Fruit fly (Drosophila melanogaster) whole organism, pupa: Measurements from ENCODE around the gene fz.
A peak's percentile ranks its signal among the peaks of the same experiment; 100 is the strongest.

ENCODE experiments used
- CG10348 ChIP-seq: fragments of 200-800 bp; sonication (Bioruptor generic); IDR thresholded peaks from 2 replicates; pipeline ENCODE4 v1.3.6; 2022; ENCODE audit warnings: missing biosample characterization, missing genetic modification characterization
- CG13204 ChIP-seq: fragments of 200-800 bp; sonication (Bioruptor generic); optimal IDR thresholded peaks from 2 replicates; lab custom pipeline; 2018; ENCODE audit warnings: missing biosample characterization, mild to moderate bottlenecking, missing genetic modification characterization, moderate library complexity
- CG15710 ChIP-seq: fragments of 200-800 bp; sonication (Bioruptor generic); optimal IDR thresholded peaks from 2 replicates; lab custom pipeline; 2018; ENCODE audit warnings: missing biosample characterization, mild to moderate bottlenecking, missing genetic modification characterization, moderate library complexity
- CG17806 ChIP-seq: fragments of 200-800 bp; sonication (Bioruptor generic); optimal IDR thresholded peaks from 2 replicates; lab custom pipeline; 2018; ENCODE audit warnings: missing biosample characterization, mild to moderate bottlenecking, missing genetic modification characterization, moderate library complexity
- D1 ChIP-seq: fragments of 200-800 bp; sonication (Bioruptor generic); optimal IDR thresholded peaks from 2 replicates; lab custom pipeline; 2018; ENCODE audit warnings: missing biosample characterization, mild to moderate bottlenecking, missing genetic modification characterization, moderate library complexity
- EcR ChIP-seq: fragments of 200-800 bp; sonication (Bioruptor generic); optimal IDR thresholded peaks from 3 replicates; lab custom pipeline; 2019; ENCODE audit warnings: missing biosample characterization, missing genetic modification characterization, mild to moderate bottlenecking, moderate library complexity, missing genetic modification reagents
- Ets98B ChIP-seq: fragments of 200-800 bp; sonication (Bioruptor generic); IDR thresholded peaks from 2 replicates; pipeline ENCODE4 v1.3.6; 2022; ENCODE audit warnings: missing biosample characterization, missing genetic modification characterization
- Pif1A ChIP-seq: fragments of 200-800 bp; sonication (Bioruptor generic); optimal IDR thresholded peaks from 3 replicates; lab custom pipeline; 2016; ENCODE audit warnings: missing biosample characterization, missing genetic modification characterization
- Snoo ChIP-seq: fragments of 200-800 bp; sonication (Bioruptor generic); optimal IDR thresholded peaks from 3 replicates; lab custom pipeline; 2017; ENCODE audit warnings: missing biosample characterization, mild to moderate bottlenecking, missing genetic modification characterization, inconsistent platforms
- fd96Ca ChIP-seq: fragments of 200-800 bp; sonication (Bioruptor generic); IDR thresholded peaks from 3 replicates; pipeline ENCODE4 v1.3.6; 2022; ENCODE audit warnings: missing biosample characterization, missing genetic modification characterization
- gl ChIP-seq: fragments of 200-800 bp; sonication (Bioruptor generic); optimal IDR thresholded peaks from 2 replicates; lab custom pipeline; 2018; ENCODE audit warnings: missing biosample characterization, mild to moderate bottlenecking, missing genetic modification characterization

DNA sequence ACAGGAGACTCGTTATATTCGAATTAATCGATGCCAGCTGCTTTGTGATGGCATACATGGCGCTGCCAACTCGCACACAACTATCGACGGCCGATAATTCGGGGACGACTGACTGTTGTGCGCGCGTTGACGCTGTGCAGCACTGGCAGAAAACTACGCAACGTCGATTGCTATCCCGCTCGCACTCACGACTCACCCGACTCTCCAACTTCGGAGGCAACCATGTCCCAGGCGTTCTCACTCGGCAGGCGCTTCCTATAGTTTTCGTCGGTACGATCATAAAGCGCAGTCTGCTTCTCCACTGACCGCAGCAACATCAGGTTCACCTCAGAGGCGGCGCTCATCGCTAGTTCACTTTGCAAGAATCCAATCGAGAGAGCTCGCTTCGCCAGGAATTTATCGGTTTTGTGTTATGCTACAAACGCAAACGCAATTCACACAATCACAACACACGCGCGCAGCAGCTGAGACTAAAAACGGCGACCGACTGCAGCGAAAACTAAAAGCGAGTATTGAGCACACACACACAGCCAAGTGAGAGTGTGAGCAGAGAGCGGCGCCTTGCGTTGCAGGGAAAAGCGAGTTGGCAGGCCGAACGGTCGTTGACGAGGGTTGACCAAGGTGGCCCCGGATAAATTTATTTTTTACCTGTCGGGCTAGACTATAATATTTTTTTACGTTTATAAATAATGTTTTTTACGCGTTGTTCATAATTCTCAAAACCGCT lies 135.4 kb downstream of the fz start, which contains the start of gene stwl:
- no peak for TF ChIP-seq Snoo (tag; lab: Kevin White, UChicago)
- TF ChIP-seq D1 (tag; lab: Kevin White, UChicago) = peak; percentile 78
- no peak for TF ChIP-seq EcR
- no peak; the same call in 1 of the 2 replicates for TF ChIP-seq CG10348 (GFP tag; lab: Robert Waterston, UW)
- no peak for TF ChIP-seq CG15710
- TF ChIP-seq CG17806 (tag; lab: Kevin White, UChicago) = no peak
- TF ChIP-seq gl = no peak
- 0 out of 3 replicates have a peak, but pooled peaks have one; percentile 6 for TF ChIP-seq fd96Ca (GFP tag; lab: Robert Waterston, UW)
- no peak for TF ChIP-seq Pif1A (GFP tag; lab: Kevin White, UChicago)
- TF ChIP-seq Ets98B = no peak; the same call in 1 of the 2 replicates
- TF ChIP-seq CG13204 (GFP tag; lab: Kevin White, UChicago) = no peak
